Fruit fly (Drosophila melanogaster) whole organism, prepupa: Measurements from ENCODE around the gene MetRS-m.
A peak's percentile ranks its signal among the peaks of the same experiment; 100 is the strongest.

ENCODE experiments used
- Blimp-1 ChIP-seq: fragments of 200-800 bp; sonication (Bioruptor generic); optimal IDR thresholded peaks from 3 replicates; lab custom pipeline; 2017; ENCODE audit warnings: missing biosample characterization, missing genetic modification characterization, mild to moderate bottlenecking, moderate library complexity, missing genetic modification reagents
- CG10631 ChIP-seq: fragments of 200-800 bp; sonication (Bioruptor generic); optimal IDR thresholded peaks from 2 replicates; lab custom pipeline; 2016; ENCODE audit warnings: missing biosample characterization, missing genetic modification characterization
- CG10669 ChIP-seq: fragments of 200-800 bp; sonication (Bioruptor generic); optimal IDR thresholded peaks from 3 replicates; lab custom pipeline; 2018; ENCODE audit warnings: missing biosample characterization, mild to moderate bottlenecking, missing genetic modification characterization, moderate library complexity
- CG15336 ChIP-seq: fragments of 200-800 bp; sonication (Bioruptor generic); IDR thresholded peaks from 2 replicates; pipeline ENCODE4 v1.3.6; 2022; ENCODE audit warnings: missing biosample characterization, missing genetic modification characterization
- CG1621 ChIP-seq: fragments of 200-800 bp; sonication (Bioruptor generic); optimal IDR thresholded peaks from 3 replicates; lab custom pipeline; 2018; ENCODE audit warnings: missing biosample characterization, mild to moderate bottlenecking, missing genetic modification characterization
- CG16779 ChIP-seq: fragments of 200-800 bp; sonication (Bioruptor generic); optimal IDR thresholded peaks from 3 replicates; lab custom pipeline; 2017; ENCODE audit warnings: missing biosample characterization, mild to moderate bottlenecking, missing genetic modification characterization
- CG3032 ChIP-seq: fragments of 200-800 bp; optimal IDR thresholded peaks from 2 replicates; lab custom pipeline; 2019; ENCODE audit warnings: missing biosample characterization, mild to moderate bottlenecking, missing genetic modification characterization, moderate library complexity
- CG32006 ChIP-seq: fragments of 200-800 bp; sonication (Bioruptor generic); optimal IDR thresholded peaks from 3 replicates; lab custom pipeline; 2017; ENCODE audit warnings: missing biosample characterization, mild to moderate bottlenecking, missing genetic modification characterization
- CG34406 ChIP-seq: fragments of 200-800 bp; sonication (Bioruptor generic); optimal IDR thresholded peaks from 3 replicates; lab custom pipeline; 2016; ENCODE audit warnings: missing biosample characterization, missing genetic modification characterization
- CG3919 ChIP-seq: fragments of 200-800 bp; sonication (Bioruptor generic); optimal IDR thresholded peaks from 3 replicates; lab custom pipeline; 2016; ENCODE audit warnings: missing biosample characterization, missing genetic modification characterization
- CG4318 ChIP-seq: fragments of 200-800 bp; sonication (Bioruptor generic); optimal IDR thresholded peaks from 3 replicates; lab custom pipeline; 2017; ENCODE audit warnings: missing biosample characterization, mild to moderate bottlenecking, missing genetic modification characterization
- CG6163 ChIP-seq: fragments of 200-800 bp; sonication (Bioruptor generic); IDR thresholded peaks from 3 replicates; pipeline ENCODE4 v1.3.6; 2022; ENCODE audit warnings: missing biosample characterization, missing genetic modification characterization
- CG6276 ChIP-seq: fragments of 200-800 bp; sonication (Bioruptor generic); optimal IDR thresholded peaks from 2 replicates; lab custom pipeline; 2017; ENCODE audit warnings: missing biosample characterization, mild to moderate bottlenecking, missing genetic modification characterization
- CG6792 ChIP-seq: fragments of 200-800 bp; sonication (Bioruptor generic); optimal IDR thresholded peaks from 3 replicates; lab custom pipeline; 2016; ENCODE audit warnings: missing biosample characterization, missing genetic modification characterization
- CG6854 ChIP-seq: fragments of 200-800 bp; sonication (Bioruptor generic); optimal IDR thresholded peaks from 2 replicates; lab custom pipeline; 2017; ENCODE audit warnings: missing biosample characterization, mild to moderate bottlenecking, missing genetic modification characterization
- CG7368 ChIP-seq: fragments of 200-800 bp; sonication (Bioruptor generic); optimal IDR thresholded peaks from 3 replicates; lab custom pipeline; 2016; ENCODE audit warnings: missing biosample characterization, missing genetic modification characterization
- CG8119 ChIP-seq: fragments of 200-800 bp; sonication (Bioruptor generic); IDR thresholded peaks from 3 replicates; pipeline ENCODE4 v1.3.6; 2022; ENCODE audit warnings: missing biosample characterization, missing genetic modification characterization
- CG8319 ChIP-seq: fragments of 200-800 bp; sonication (Bioruptor generic); optimal IDR thresholded peaks from 3 replicates; lab custom pipeline; 2016; ENCODE audit warnings: missing biosample characterization, missing genetic modification characterization
- CG8632 ChIP-seq: fragments of 200-800 bp; sonication (Bioruptor generic); optimal IDR thresholded peaks from 3 replicates; lab custom pipeline; 2016; ENCODE audit warnings: missing biosample characterization, missing genetic modification characterization
- Eip75B ChIP-seq: fragments of 200-800 bp; sonication (Bioruptor generic); optimal IDR thresholded peaks from 3 replicates; lab custom pipeline; 2016; ENCODE audit warnings: missing biosample characterization, missing genetic modification characterization
- Eip78C ChIP-seq: fragments of 200-800 bp; sonication (Bioruptor generic); peaks from one replicate; lab custom pipeline; 2016; ENCODE audit warnings: missing biosample characterization, missing genetic modification characterization
- Eip93F ChIP-seq: fragments of 200-800 bp; sonication (Bioruptor generic); optimal IDR thresholded peaks from 2 replicates; lab custom pipeline; 2016; ENCODE audit warnings: missing biosample characterization, mild to moderate bottlenecking, missing genetic modification characterization
- Ets96B ChIP-seq: fragments of 200-800 bp; optimal IDR thresholded peaks from 2 replicates; lab custom pipeline; 2019; ENCODE audit warnings: missing biosample characterization, mild to moderate bottlenecking, missing genetic modification characterization, moderate library complexity
- Gug ChIP-seq: fragments of 200-800 bp; sonication (Bioruptor generic); IDR thresholded peaks from 2 replicates; pipeline ENCODE4 v1.3.6; 2022; ENCODE audit warnings: missing biosample characterization, missing genetic modification characterization
- Hr38 ChIP-seq: sonication (Bioruptor generic); optimal IDR thresholded peaks from 2 replicates; lab custom pipeline; 2016; ENCODE audit warnings: missing biosample characterization, missing genetic modification characterization
- Hr4 ChIP-seq: fragments of 200-800 bp; sonication (Bioruptor generic); optimal IDR thresholded peaks from 3 replicates; lab custom pipeline; 2016; ENCODE audit warnings: missing biosample characterization, missing genetic modification characterization
- OdsH ChIP-seq: fragments of 200-800 bp; sonication (Bioruptor generic); optimal IDR thresholded peaks from 3 replicates; lab custom pipeline; 2016; ENCODE audit warnings: missing biosample characterization, missing genetic modification characterization
- Sox102F ChIP-seq: fragments of 200-800 bp; sonication (Bioruptor generic); optimal IDR thresholded peaks from 2 replicates; lab custom pipeline; 2016; ENCODE audit warnings: missing biosample characterization, mild to moderate bottlenecking, missing genetic modification characterization
- Sox15 ChIP-seq: fragments of 200-800 bp; sonication (Bioruptor generic); optimal IDR thresholded peaks from 3 replicates; lab custom pipeline; 2016; ENCODE audit warnings: missing biosample characterization, missing genetic modification characterization
- acj6 ChIP-seq: fragments of 200-800 bp; sonication (Bioruptor generic); optimal IDR thresholded peaks from 3 replicates; lab custom pipeline; 2016; ENCODE audit warnings: missing biosample characterization, missing genetic modification characterization
- dsx ChIP-seq: fragments of 200-800 bp; optimal IDR thresholded peaks from 3 replicates; lab custom pipeline; 2019; ENCODE audit warnings: missing biosample characterization, mild to moderate bottlenecking, missing genetic modification characterization, moderate library complexity; ENCODE audit not compliant: poor library complexity, severe bottlenecking
- eg ChIP-seq: fragments of 200-800 bp; sonication (Bioruptor generic); IDR thresholded peaks from 3 replicates; pipeline ENCODE4 v1.3.6; 2022; ENCODE audit warnings: missing biosample characterization, missing genetic modification characterization
- esn ChIP-seq: fragments of 200-800 bp; sonication (Bioruptor generic); optimal IDR thresholded peaks from 2 replicates; lab custom pipeline; 2016; ENCODE audit warnings: missing biosample characterization, mild to moderate bottlenecking, missing genetic modification characterization, moderate library complexity
- fd59A ChIP-seq: fragments of 200-800 bp; sonication (Bioruptor generic); optimal IDR thresholded peaks from 2 replicates; lab custom pipeline; 2017; ENCODE audit warnings: missing biosample characterization, mild to moderate bottlenecking, missing genetic modification characterization, missing genetic modification reagents
- fd85E ChIP-seq: fragments of 200-800 bp; sonication (Bioruptor generic); optimal IDR thresholded peaks from 3 replicates; lab custom pipeline; 2016; ENCODE audit warnings: missing biosample characterization, missing genetic modification characterization
- pdm3 ChIP-seq: fragments of 200-800 bp; sonication (Bioruptor generic); optimal IDR thresholded peaks from 3 replicates; lab custom pipeline; 2016; ENCODE audit warnings: missing biosample characterization, missing genetic modification characterization
- salr ChIP-seq, 2 experiments: fragments of 200-800 bp; sonication (Bioruptor generic); optimal IDR thresholded peaks; 3 replicates each; lab custom pipeline; 2016 to 2018; ENCODE audit warnings: missing biosample characterization in 2 of 2, missing genetic modification characterization in 2 of 2, mild to moderate bottlenecking in 1 of 2
- spab ChIP-seq: fragments of 200-800 bp; sonication (Bioruptor generic); optimal IDR thresholded peaks from 2 replicates; lab custom pipeline; 2017; ENCODE audit warnings: missing biosample characterization, mild to moderate bottlenecking, missing genetic modification characterization, missing genetic modification reagents
- ss ChIP-seq, 2 experiments: fragments of 200-800 bp; sonication (Bioruptor generic); optimal IDR thresholded peaks; 2 replicates in 1 of 2; 3 replicates in 1 of 2; lab custom pipeline; 2017 to 2018; ENCODE audit warnings: mild to moderate bottlenecking in 2 of 2, missing biosample characterization in 2 of 2, missing genetic modification characterization in 2 of 2, moderate library complexity in 1 of 2
- svp ChIP-seq: fragments of 200-800 bp; sonication (Bioruptor generic); peaks from one replicate; lab custom pipeline; 2016; ENCODE audit warnings: missing biosample characterization, missing genetic modification characterization
- topi ChIP-seq: fragments of 200-800 bp; sonication (Bioruptor generic); optimal IDR thresholded peaks from 3 replicates; lab custom pipeline; 2016; ENCODE audit warnings: missing biosample characterization, missing genetic modification characterization
- vri ChIP-seq: fragments of 200-800 bp; sonication (Bioruptor generic); optimal IDR thresholded peaks from 3 replicates; lab custom pipeline; 2016; ENCODE audit warnings: missing biosample characterization, mild to moderate bottlenecking, missing genetic modification characterization

The MetRS-m gene

dm6 chr3R:14283042-14283626 lies 23.3 kb upstream of the MetRS-m start (continued):
- TF ChIP-seq vri (GFP tag; lab: Kevin White, UChicago) = peak; percentile 58
- TF ChIP-seq eg (GFP tag; lab: Robert Waterston, UW) = no peak
- TF ChIP-seq CG6792 (GFP tag; lab: Kevin White, UChicago) = peak; percentile 54
- peak; percentile 53 for TF ChIP-seq CG3919
- peak; percentile 33 to 75 for TF ChIP-seq salr (GFP tag; optimal IDR thresholded peaks at IDR 0.05; lab: Kevin White, UChicago)
- TF ChIP-seq CG6276 (GFP tag; lab: Kevin White, UChicago) = peak; percentile 79
- no peak for TF ChIP-seq Eip93F (GFP tag; lab: Kevin White, UChicago)
- TF ChIP-seq CG6163 (GFP tag; lab: Robert Waterston, UW) = no peak
- TF ChIP-seq Gug = no peak
- no peak for TF ChIP-seq Hr38
- peak; percentile 85 for TF ChIP-seq pdm3 (GFP tag; lab: Kevin White, UChicago)
- TF ChIP-seq CG6854 (GFP tag; lab: Kevin White, UChicago) = no peak
- peak; percentile 41 for TF ChIP-seq CG3032 (tag; lab: Kevin White, UChicago)
- peak; percentile 77 for TF ChIP-seq CG34406 (GFP tag; lab: Kevin White, UChicago)
- no peak for TF ChIP-seq dsx
- peak; percentile 84 for TF ChIP-seq topi (GFP tag; lab: Kevin White, UChicago)
- peak; percentile 41 for TF ChIP-seq fd59A (GFP tag; lab: Kevin White, UChicago)

DNA sequence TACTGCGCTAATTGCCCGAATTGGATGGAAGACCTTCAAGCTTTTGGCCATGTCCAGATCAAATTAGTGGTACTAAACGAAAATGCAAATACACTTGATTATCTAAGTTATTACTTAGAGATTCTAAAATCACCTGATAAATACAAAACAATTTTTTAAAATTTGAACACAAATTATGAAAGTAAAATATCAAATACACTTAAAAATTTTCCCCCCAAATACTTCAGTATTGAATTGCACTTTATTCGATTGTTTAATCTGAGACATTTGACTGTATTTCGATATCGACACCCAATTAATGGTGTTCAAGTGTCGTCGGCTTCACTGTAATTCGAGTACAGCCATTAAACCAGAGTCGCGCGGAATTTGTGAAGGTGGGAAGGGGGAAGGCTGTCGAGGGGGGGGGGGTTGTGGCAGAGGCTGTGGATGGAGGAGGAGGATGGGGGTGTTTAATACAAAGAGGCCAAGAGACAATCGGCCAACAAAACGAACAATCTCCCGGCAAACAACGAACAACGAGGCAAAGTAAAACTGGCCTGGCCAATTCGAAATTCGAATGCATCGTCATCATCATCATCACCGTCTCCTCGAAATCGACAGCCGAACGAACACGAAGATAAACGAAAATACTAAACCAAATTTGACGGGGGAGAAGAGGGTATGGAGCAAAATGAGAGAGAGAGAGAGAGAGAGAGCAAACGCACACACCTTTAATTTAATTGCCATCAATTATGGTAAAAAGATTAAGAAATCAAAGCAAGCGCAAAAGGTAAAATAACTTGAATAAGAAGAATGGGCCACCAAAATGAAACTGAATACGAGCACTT lies 22.6 kb upstream of the MetRS-m start:
- TF ChIP-seq CG15336 (GFP tag; lab: Robert Waterston, UW) (peak; percentile 52; the same call in 1 of the 2 replicates), CG34406 (GFP tag; lab: Kevin White, UChicago) (no peak), eg (GFP tag; lab: Robert Waterston, UW) (peak; percentile 23; the same call in 2 of the 3 replicates), Eip78C (GFP tag; lab: Kevin White, UChicago) (peak; percentile 67), CG6163 (GFP tag; lab: Robert Waterston, UW) (0 out of 3 replicates have a peak, but pooled peaks have one; percentile 9), OdsH (peak; percentile 22), CG32006 (GFP tag; lab: Kevin White, UChicago) (peak; percentile 4), Hr4 (peak; percentile 1), CG6854 (GFP tag; lab: Kevin White, UChicago) (no peak), CG8119 (GFP tag; lab: Robert Waterston, UW) (peak; percentile 31; the same call in 2 of the 3 replicates), dsx (peak; percentile 18)

dm6 chr3R:14280324-14280723 lies 20.5 kb upstream of the MetRS-m start:
- TF ChIP-seq CG1621 (tag; lab: Kevin White, UChicago) = no peak
- no peak for TF ChIP-seq spab
- TF ChIP-seq CG6792 (GFP tag; lab: Kevin White, UChicago) = no peak
- no peak for TF ChIP-seq CG8632 (GFP tag; lab: Kevin White, UChicago)
- TF ChIP-seq fd85E = no peak
- TF ChIP-seq Sox102F = peak; percentile 29
- no peak for TF ChIP-seq Sox15 (GFP tag; lab: Kevin White, UChicago)
- TF ChIP-seq CG3919 = peak; percentile 49
- peak; percentile 81 for TF ChIP-seq Hr4
- TF ChIP-seq fd59A (GFP tag; lab: Kevin White, UChicago) = no peak
- TF ChIP-seq CG34406 (GFP tag; lab: Kevin White, UChicago) = peak; percentile 25
- TF ChIP-seq svp = peak; percentile 70
- TF ChIP-seq Blimp-1 = no peak
- TF ChIP-seq CG7368 (GFP tag; lab: Kevin White, UChicago) = no peak
- no peak for TF ChIP-seq Eip75B (GFP tag; lab: Kevin White, UChicago)
- TF ChIP-seq CG4318 (GFP tag; lab: Kevin White, UChicago) = peak; percentile 89
- no peak for TF ChIP-seq Eip93F (GFP tag; lab: Kevin White, UChicago)
- peak; percentile 53 for TF ChIP-seq CG10631 (GFP tag; lab: Kevin White, UChicago)
- peak; percentile 23 for TF ChIP-seq CG16779
- no peak for TF ChIP-seq ss (GFP tag; optimal IDR thresholded peaks at IDR 0.05; lab: Kevin White, UChicago)
- peak; percentile 92 for TF ChIP-seq CG32006 (GFP tag; lab: Kevin White, UChicago)
- peak; percentile 63 for TF ChIP-seq acj6 (GFP tag; lab: Kevin White, UChicago)
- TF ChIP-seq CG6276 (GFP tag; lab: Kevin White, UChicago) = peak; percentile 85
- TF ChIP-seq esn = peak; percentile 30
- no peak for TF ChIP-seq CG8319 (GFP tag; lab: Kevin White, UChicago)
- no peak for TF ChIP-seq CG10669
- TF ChIP-seq Ets96B = peak; percentile 8
- TF ChIP-seq eg (GFP tag; lab: Robert Waterston, UW) = peak; percentile 66; the same call in 2 of the 3 replicates
- peak; percentile 64; the same call in 1 of the 2 replicates for TF ChIP-seq CG15336 (GFP tag; lab: Robert Waterston, UW)
- TF ChIP-seq Gug = no peak
- peak; percentile 52 for TF ChIP-seq pdm3 (GFP tag; lab: Kevin White, UChicago)
- peak; percentile 20 for TF ChIP-seq CG3032 (tag; lab: Kevin White, UChicago)
- peak; percentile 80 for TF ChIP-seq CG8119 (GFP tag; lab: Robert Waterston, UW)
